ENCODE assay signal across 2 worm cellular contexts in the genomic region with DNA sequence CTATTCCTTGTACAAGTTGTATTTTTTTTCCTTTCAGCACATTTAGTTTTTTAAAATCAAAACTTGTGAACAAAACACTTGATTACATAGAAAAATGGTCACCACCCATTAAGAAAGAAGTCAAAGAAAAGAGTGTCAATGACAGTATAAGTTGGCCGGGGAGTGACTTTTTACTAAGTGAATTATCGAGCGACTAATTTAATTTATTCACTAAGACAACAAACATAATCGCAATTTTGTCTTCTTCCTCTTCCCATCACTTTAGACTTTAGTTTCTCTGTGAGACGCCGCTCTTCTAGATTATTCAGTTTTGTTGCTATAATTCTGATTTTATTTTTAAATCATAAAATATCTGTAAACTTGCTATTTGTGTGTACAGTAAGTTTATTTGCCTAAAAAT.
TF ChIP-seq lines count a peak whose summit lies in the region.

No protein-coding gene starts in this region.

TF ChIP-seq in whole organism, L1 larva, 84 proteins besides CTCF, POLR2A, EP300 and RAD21:
- TF ChIP-seq ceh-8 (GFP tag; optimal IDR thresholded peaks at IDR 0.05; lab: Kevin White, UChicago) (peak; percentile 63), snpc-4 (tag; optimal IDR thresholded peaks at IDR 0.05; lab: Kevin White, UChicago) (no peak), nhr-85 (tag; lab: Kevin White, UChicago) (peak; percentile 64)

TF ChIP-seq in whole organism, mixed stage, embryonic, 35 proteins besides CTCF, POLR2A, EP300 and RAD21:
- TF ChIP-seq tbx-8 (GFP tag; optimal IDR thresholded peaks at IDR 0.05; lab: Kevin White, UChicago) (no peak), ces-1 (GFP tag; optimal IDR thresholded peaks at IDR 0.05; lab: Kevin White, UChicago) (peak; percentile 5), lsy-2 (tag; optimal IDR thresholded peaks at IDR 0.05; lab: Kevin White, UChicago) (no peak)
TF ChIP-seq in whole organism, mixed stage, embryonic: peak in this region for 1.
